Worm (Caenorhabditis elegans) whole organism, L2 larva: ENCODE results near the gene snpc-1.2.

Experiments
- C34F6.9 ChIP-seq: fragments of 150-350 bp; optimal IDR thresholded peaks from 2 replicates; lab custom pipeline; 2014; ENCODE audit warnings: missing biosample characterization, missing genetic modification characterization
- F13H6.1 ChIP-seq: sonication (generic microtip); optimal IDR thresholded peaks from 2 replicates; lab custom pipeline; 2016; ENCODE audit warnings: missing genetic modification characterization, missing compliant biosample characterization
- R02D3.7 ChIP-seq: fragments of 150-350 bp; optimal IDR thresholded peaks from 2 replicates; lab custom pipeline; 2014; ENCODE audit warnings: missing biosample characterization, missing genetic modification characterization
- alr-1 ChIP-seq: fragments of 150-350 bp; optimal IDR thresholded peaks from 2 replicates; lab custom pipeline; 2014; ENCODE audit warnings: missing biosample characterization, missing genetic modification characterization
- aly-2 ChIP-seq: fragments of 150-350 bp; optimal IDR thresholded peaks from 2 replicates; lab custom pipeline; 2014; ENCODE audit warnings: missing biosample characterization, missing genetic modification characterization
- ama-1 ChIP-seq: fragments of 150-350 bp; optimal IDR thresholded peaks from 2 replicates; lab custom pipeline; 2018; ENCODE audit warnings: inconsistent platforms
- ceh-16 ChIP-seq: fragments of 150-350 bp; optimal IDR thresholded peaks from 2 replicates; lab custom pipeline; 2014; ENCODE audit warnings: missing biosample characterization, missing genetic modification characterization
- ceh-82 ChIP-seq: fragments of 150-350 bp; optimal IDR thresholded peaks from 2 replicates; lab custom pipeline; 2014; ENCODE audit warnings: missing biosample characterization, missing genetic modification characterization
- crh-2 ChIP-seq: sonication (generic microtip); optimal IDR thresholded peaks from 2 replicates; lab custom pipeline; 2017; ENCODE audit warnings: missing biosample characterization, missing genetic modification characterization
- elt-3 ChIP-seq: sonication (generic microtip); optimal IDR thresholded peaks from 2 replicates; lab custom pipeline; 2017; ENCODE audit warnings: missing biosample characterization, missing genetic modification characterization
- fos-1 ChIP-seq: fragments of 150-350 bp; optimal IDR thresholded peaks from 2 replicates; lab custom pipeline; 2014; ENCODE audit warnings: missing biosample characterization, missing genetic modification characterization
- lin-11 ChIP-seq: fragments of 150-350 bp; sonication (generic microtip); optimal IDR thresholded peaks from 2 replicates; lab custom pipeline; 2014; ENCODE audit warnings: missing biosample characterization, missing genetic modification characterization, inconsistent platforms, mixed read lengths
- lin-13 ChIP-seq: fragments of 150-350 bp; optimal IDR thresholded peaks from 2 replicates; lab custom pipeline; 2014; ENCODE audit warnings: missing biosample characterization, missing genetic modification reagents, missing genetic modification characterization
- lin-39 ChIP-seq: fragments of 150-350 bp; optimal IDR thresholded peaks from 2 replicates; lab custom pipeline; 2014; ENCODE audit warnings: missing biosample characterization, missing genetic modification reagents, missing genetic modification characterization
- lsy-2 ChIP-seq, 2 experiments: fragments of 150-350 bp in 1 of 2; sonication (generic microtip) in 1 of 2; optimal IDR thresholded peaks; 2 replicates each; lab custom pipeline; 2014 to 2017; ENCODE audit warnings: missing biosample characterization in 2 of 2, missing genetic modification characterization in 2 of 2
- mab-5 ChIP-seq: fragments of 150-350 bp; optimal IDR thresholded peaks from 2 replicates; lab custom pipeline; 2014; ENCODE audit warnings: missing biosample characterization, missing genetic modification characterization
- mbf-1 ChIP-seq: sonication (generic microtip); optimal IDR thresholded peaks from 2 replicates; lab custom pipeline; 2017; ENCODE audit warnings: missing biosample characterization, missing genetic modification characterization
- mdl-1 ChIP-seq, 2 experiments: fragments of 150-350 bp in 1 of 2; sonication (generic microtip) in 1 of 2; optimal IDR thresholded peaks; 2 replicates each; lab custom pipeline; 2017; ENCODE audit warnings: missing biosample characterization in 2 of 2, missing genetic modification characterization in 2 of 2
- nhr-10 ChIP-seq: sonication (generic microtip); optimal IDR thresholded peaks from 2 replicates; lab custom pipeline; 2017; ENCODE audit warnings: missing biosample characterization, missing genetic modification characterization
- nhr-129 ChIP-seq: fragments of 150-350 bp; optimal IDR thresholded peaks from 2 replicates; lab custom pipeline; 2014; ENCODE audit warnings: missing biosample characterization, missing genetic modification characterization
- nhr-21 ChIP-seq: fragments of 150-350 bp; optimal IDR thresholded peaks from 2 replicates; lab custom pipeline; 2014; ENCODE audit warnings: missing biosample characterization, missing genetic modification characterization
- nhr-237 ChIP-seq: fragments of 150-350 bp; optimal IDR thresholded peaks from 2 replicates; lab custom pipeline; 2014; ENCODE audit warnings: missing biosample characterization, missing genetic modification characterization
- nhr-25 ChIP-seq: fragments of 150-350 bp; sonication (generic microtip); optimal IDR thresholded peaks from 3 replicates; lab custom pipeline; 2014; ENCODE audit warnings: missing biosample characterization, missing genetic modification characterization
- nhr-6 ChIP-seq: fragments of 150-350 bp; optimal IDR thresholded peaks from 2 replicates; lab custom pipeline; 2014; ENCODE audit warnings: missing biosample characterization, missing genetic modification characterization
- nhr-77 ChIP-seq: fragments of 150-350 bp; optimal IDR thresholded peaks from 2 replicates; lab custom pipeline; 2014; ENCODE audit warnings: missing biosample characterization, missing genetic modification characterization
- peb-1 ChIP-seq: fragments of 150-350 bp; optimal IDR thresholded peaks from 2 replicates; lab custom pipeline; 2014; ENCODE audit warnings: missing biosample characterization, missing genetic modification characterization
- sem-4 ChIP-seq: fragments of 150-350 bp; optimal IDR thresholded peaks from 2 replicates; lab custom pipeline; 2014; ENCODE audit warnings: missing biosample characterization, missing genetic modification reagents, missing genetic modification characterization
- sma-3 ChIP-seq: sonication (generic microtip); optimal IDR thresholded peaks from 2 replicates; lab custom pipeline; 2016; ENCODE audit warnings: missing genetic modification reagents, missing genetic modification characterization, missing compliant biosample characterization
- sma-9 ChIP-seq, 2 experiments: fragments of 150-350 bp in 1 of 2; sonication (generic microtip) in 1 of 2; optimal IDR thresholded peaks; 2 replicates each; lab custom pipeline; 2014 to 2016; ENCODE audit warnings: missing genetic modification characterization in 2 of 2, mild to moderate bottlenecking in 1 of 2, missing biosample characterization in 1 of 2, missing compliant biosample characterization in 1 of 2, missing genetic modification reagents in 1 of 2, moderate library complexity in 1 of 2
- snpc-4 ChIP-seq: fragments of 150-350 bp; optimal IDR thresholded peaks from 2 replicates; lab custom pipeline; 2014; ENCODE audit warnings: missing biosample characterization, missing genetic modification characterization
- unc-39 ChIP-seq: fragments of 150-350 bp; optimal IDR thresholded peaks from 2 replicates; lab custom pipeline; 2014; ENCODE audit warnings: missing biosample characterization, missing genetic modification characterization
- unc-55 ChIP-seq: fragments of 150-350 bp; sonication (generic microtip); optimal IDR thresholded peaks from 3 replicates; lab custom pipeline; 2014; ENCODE audit warnings: missing biosample characterization, missing genetic modification reagents, missing genetic modification characterization
- unc-62 ChIP-seq: fragments of 150-350 bp; optimal IDR thresholded peaks from 2 replicates; lab custom pipeline; 2014; ENCODE audit warnings: missing biosample characterization, missing genetic modification reagents, missing genetic modification characterization
- ztf-11 ChIP-seq: sonication (generic microtip); optimal IDR thresholded peaks from 2 replicates; lab custom pipeline; 2017; ENCODE audit warnings: missing biosample characterization, missing genetic modification characterization
- ztf-4 ChIP-seq: fragments of 150-350 bp; optimal IDR thresholded peaks from 2 replicates; lab custom pipeline; 2014; ENCODE audit warnings: missing biosample characterization, missing genetic modification characterization

snpc-1.2 gene

ce11 chrIII:13139301-13139700 is 30.0 kb downstream of the snpc-1.2 start, which contains the start of gene bre-2:
Gene bre-2 (minus strand): TSS chrIII:13139626.
- TF ChIP-seq fos-1 (tag; lab: Kevin White, UChicago), result peak; percentile 49
- no peak for TF ChIP-seq unc-62
- TF ChIP-seq, all 48 proteins: peak for 1

- TF ChIP-seq sma-9 (GFP tag; optimal IDR thresholded peaks at IDR 0.05; lab: Kevin White, UChicago), result no peak
- TF ChIP-seq sma-9 (tag; optimal IDR thresholded peaks at IDR 0.05; lab: Kevin White, UChicago), result no peak
- TF ChIP-seq ztf-11 (tag; lab: Kevin White, UChicago), result no peak
- TF ChIP-seq R02D3.7 (tag; lab: Kevin White, UChicago), result no peak
- TF ChIP-seq ama-1 (lab: Kevin White, UChicago), result no peak
- TF ChIP-seq lin-39 (tag; lab: Kevin White, UChicago), result no peak
- no peak for TF ChIP-seq sma-3
- no peak for TF ChIP-seq ceh-16 (tag; lab: Kevin White, UChicago)
- TF ChIP-seq lin-11, result no peak
- TF ChIP-seq unc-62, result no peak
- no peak for TF ChIP-seq unc-39 (tag; lab: Kevin White, UChicago)
- TF ChIP-seq mbf-1 (tag; lab: Kevin White, UChicago), result no peak
- TF ChIP-seq lin-13 (GFP tag; lab: Kevin White, UChicago), result no peak
- no peak for TF ChIP-seq elt-3
- no peak for TF ChIP-seq unc-55 (GFP tag; lab: Kevin White, UChicago)
- no peak for TF ChIP-seq nhr-25 (tag; lab: Kevin White, UChicago)
- TF ChIP-seq nhr-77, result no peak
- TF ChIP-seq nhr-129, result no peak
- no peak for TF ChIP-seq aly-2 (tag; lab: Kevin White, UChicago)
- TF ChIP-seq mab-5 (tag; lab: Kevin White, UChicago), result no peak
- no peak for TF ChIP-seq F13H6.1 (tag; lab: Kevin White, UChicago)
These were observed 38.1 kb downstream of the snpc-1.2 start for ce11 chrIII:13131220-13131619.

ce11 chrIII:13127157-13127556 is 42.2 kb downstream of the snpc-1.2 start:
- peak in 1 of 2 experiments; percentile 10 for TF ChIP-seq lsy-2 (tag; optimal IDR thresholded peaks at IDR 0.05; lab: Kevin White, UChicago)
- TF ChIP-seq lin-39 (tag; lab: Kevin White, UChicago), result no peak
- peak; percentile 83 for TF ChIP-seq sem-4
- no peak for TF ChIP-seq snpc-4 (tag; lab: Kevin White, UChicago)
- peak; percentile 6 for TF ChIP-seq C34F6.9 (tag; lab: Kevin White, UChicago)
- no peak for TF ChIP-seq peb-1 (tag; lab: Kevin White, UChicago)
- no peak for TF ChIP-seq mdl-1 (tag; optimal IDR thresholded peaks at IDR 0.05; lab: Kevin White, UChicago)

- TF ChIP-seq crh-2 (tag; lab: Kevin White, UChicago), result no peak
- no peak for TF ChIP-seq ztf-11 (tag; lab: Kevin White, UChicago)
- TF ChIP-seq unc-39 (tag; lab: Kevin White, UChicago), result no peak
- TF ChIP-seq F13H6.1 (tag; lab: Kevin White, UChicago), result no peak
These were observed 45.9 kb downstream of the snpc-1.2 start for ce11 chrIII:13123440-13123839.

ce11 chrIII:13119520-13119919 is 49.8 kb downstream of the snpc-1.2 start, which contains the start of gene zig-8:
Gene zig-8 (plus strand): TSS chrIII:13119820.
- TF ChIP-seq crh-2 (tag; lab: Kevin White, UChicago) (no peak), mdl-1 (tag; optimal IDR thresholded peaks at IDR 0.05; lab: Kevin White, UChicago) (no peak), lin-39 (tag; lab: Kevin White, UChicago) (no peak), sem-4 (peak; percentile 10), elt-3 (no peak), unc-55 (GFP tag; lab: Kevin White, UChicago) (peak; percentile 20), ceh-82 (no peak)
- TF ChIP-seq, all 48 proteins: peak for 2

DNA sequence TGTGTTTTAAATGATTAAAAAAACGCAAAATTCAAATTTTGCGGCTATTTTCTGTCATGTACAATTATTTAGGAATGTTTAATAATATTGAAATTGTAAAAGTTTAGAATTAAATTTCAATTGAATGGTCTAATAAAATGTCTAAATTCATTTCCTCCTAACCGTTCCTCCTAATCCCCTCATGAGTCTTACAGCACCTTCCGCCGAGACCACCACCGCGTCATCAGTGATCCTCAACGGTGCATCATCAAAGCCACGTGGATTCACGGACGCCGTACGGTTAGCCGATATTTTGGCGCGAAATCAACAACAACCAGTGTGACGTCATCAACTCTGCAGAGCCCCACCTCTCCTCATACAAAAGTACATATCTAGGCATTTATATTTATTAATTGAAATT is 50.9 kb downstream of the snpc-1.2 start:
- TF ChIP-seq snpc-4 (tag; lab: Kevin White, UChicago) (no peak), R02D3.7 (tag; lab: Kevin White, UChicago) (no peak), nhr-237 (tag; lab: Kevin White, UChicago) (no peak), F13H6.1 (tag; lab: Kevin White, UChicago) (no peak), alr-1 (no peak), nhr-10 (tag; lab: Kevin White, UChicago) (no peak), ztf-4 (no peak), nhr-77 (no peak), nhr-6 (no peak), nhr-21 (tag; lab: Kevin White, UChicago) (no peak)
